Worm (Caenorhabditis elegans): ENCODE measurements around the gene W09G12.6.

W09G12.6 gene

DNA sequence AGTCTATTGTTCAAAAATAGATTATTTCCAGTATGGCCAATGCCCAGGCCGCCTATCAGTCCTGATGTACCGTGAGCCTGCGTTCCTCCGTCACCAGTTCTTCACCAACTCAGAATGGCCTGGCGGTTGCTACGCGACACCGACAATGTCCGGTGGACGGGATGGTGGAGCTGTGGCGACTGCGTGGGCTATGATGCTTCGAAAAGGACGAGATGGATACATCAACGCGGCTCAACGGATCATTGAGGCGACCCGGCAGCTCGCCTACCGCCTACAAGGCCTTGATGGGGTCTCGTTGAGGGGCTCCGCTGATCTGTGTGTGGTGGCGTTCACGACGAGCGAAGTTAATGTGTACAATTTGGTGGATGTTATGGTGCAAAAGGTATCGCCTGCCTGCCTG is 32.2 kb upstream of the W09G12.6 start:
- peak; percentile 69 for TF ChIP-seq set-16 (GFP tag; IDR thresholded peaks at IDR 0.05)
- no peak for TF ChIP-seq daf-12 (tag; optimal IDR thresholded peaks at IDR 0.05)
- TF ChIP-seq egl-43 (GFP tag; IDR thresholded peaks at IDR 0.05): 0 out of 2 replicates have a peak, but pooled peaks have one; percentile 8
- 0 out of 2 replicates have a peak, but pooled peaks have one; percentile 27 for TF ChIP-seq dmd-8 (GFP tag; IDR thresholded peaks at IDR 0.05)

DNA sequence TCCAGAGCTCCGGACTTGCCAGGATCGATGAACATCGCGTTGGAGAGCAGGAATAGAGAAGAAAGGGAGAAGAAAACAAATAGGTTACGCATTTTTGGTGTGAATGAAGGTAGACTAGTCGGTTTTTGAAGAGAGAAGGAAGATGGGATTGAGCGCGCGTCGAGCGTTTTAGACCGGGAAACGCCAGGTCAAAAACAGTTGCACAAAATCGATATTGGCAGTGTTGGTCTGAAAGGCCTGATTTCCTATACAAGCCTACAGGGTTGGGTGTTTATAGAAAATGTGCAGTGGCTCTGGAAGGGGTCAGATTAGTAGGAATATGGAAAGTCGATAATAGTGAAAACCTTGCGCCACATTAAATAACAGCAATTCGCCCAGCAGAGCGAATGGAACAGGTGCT is 26.8 kb upstream of the W09G12.6 start, which contains the start of gene dsl-2:
Gene dsl-2, minus strand, starts transcription at position 101 of the 400 bp plus-strand sequence.
- TF ChIP-seq daf-12 (tag; optimal IDR thresholded peaks at IDR 0.05): no peak

DNA sequence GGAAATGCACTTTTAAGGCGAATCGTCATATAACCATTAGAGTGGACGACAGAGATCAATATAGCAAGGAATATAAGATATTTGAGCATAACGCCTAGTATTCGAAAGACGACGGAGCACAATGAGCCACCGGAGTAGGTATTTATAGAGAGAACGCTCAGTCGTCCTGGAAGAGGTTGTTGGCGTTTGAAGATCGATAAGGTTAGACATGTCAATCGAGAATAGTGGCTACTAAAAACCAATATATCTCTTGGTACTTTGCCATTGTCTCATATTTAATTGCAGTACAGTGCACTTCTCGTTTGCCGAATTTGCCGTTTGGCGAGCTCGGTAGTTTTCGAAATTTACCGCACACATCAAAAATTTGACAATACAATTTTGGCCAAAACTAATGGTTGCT is 23.7 kb upstream of the W09G12.6 start, which contains the start of gene dsl-1:
Gene dsl-1, minus strand, starts transcription at position 101 of the 400 bp plus-strand sequence.
- TF ChIP-seq ztf-11 (tag; optimal IDR thresholded peaks at IDR 0.05) (no peak), mep-1 (tag; optimal IDR thresholded peaks at IDR 0.05) (no peak), rbr-2 (tag; optimal IDR thresholded peaks at IDR 0.05) (no peak), F10B5.3 (tag; optimal IDR thresholded peaks at IDR 0.05) (no peak), egl-27 (tag; optimal IDR thresholded peaks at IDR 0.05) (no peak), jun-1 (tag; optimal IDR thresholded peaks at IDR 0.05) (no peak), ceh-44 (GFP tag; IDR thresholded peaks at IDR 0.05) (no peak), arid-1 (GFP tag; conservative IDR thresholded peaks at IDR 0.05) (no peak), ctbp-1 (GFP tag; IDR thresholded peaks at IDR 0.05) (no peak)

- TF ChIP-seq nhr-42 (GFP tag; IDR thresholded peaks at IDR 0.05) (no peak), nhr-28 (tag; optimal IDR thresholded peaks at IDR 0.05) (peak; percentile 16), mxl-3 (GFP tag; optimal IDR thresholded peaks at IDR 0.05) (peak; percentile 60)
These were observed 22.4 kb upstream of the W09G12.6 start for ce11 chrIV:1209320-1209719.

DNA sequence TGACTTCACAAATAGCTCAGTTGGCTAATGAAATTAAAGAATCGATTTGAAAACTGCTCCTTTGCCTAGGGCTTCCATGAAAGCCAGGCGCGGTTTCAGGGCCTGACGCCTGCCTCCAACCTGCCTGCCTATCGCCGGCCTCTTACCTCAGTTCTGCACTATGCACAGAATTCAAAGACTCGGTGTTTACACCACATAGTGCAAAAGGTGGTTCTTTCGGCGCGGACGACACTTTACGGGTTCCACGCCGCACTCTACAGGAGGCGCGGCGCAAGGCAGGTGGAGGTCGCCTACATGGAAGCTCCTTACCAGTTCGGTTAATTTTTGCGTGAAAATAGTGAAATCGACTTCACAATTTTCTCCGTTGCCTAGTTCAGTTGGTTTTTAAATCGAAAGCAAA is 21.9 kb upstream of the W09G12.6 start:
- TF ChIP-seq set-16 (GFP tag; IDR thresholded peaks at IDR 0.05) (peak; percentile 51), lin-38 (GFP tag; IDR thresholded peaks at IDR 0.05) (no peak)

DNA sequence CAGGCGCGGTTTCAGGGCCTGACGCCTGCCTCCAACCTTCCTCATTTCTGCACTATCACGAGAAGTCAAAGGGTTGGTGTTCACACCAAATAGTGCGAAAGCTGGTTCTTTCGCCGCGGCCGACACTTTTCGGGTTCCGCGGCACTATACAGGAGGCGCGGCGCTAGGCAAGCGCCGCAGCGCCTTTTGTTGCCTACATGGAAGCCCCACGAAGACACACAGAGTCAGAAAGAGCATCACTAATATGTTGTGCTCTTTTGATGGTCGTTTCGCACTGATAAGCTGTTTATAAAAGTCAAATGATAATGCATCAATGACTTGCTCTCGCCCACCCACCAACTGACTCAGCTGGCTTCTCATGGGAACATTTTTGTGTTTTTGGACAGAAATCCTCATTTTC is 19.8 kb upstream of the W09G12.6 start:
- TF ChIP-seq F10B5.3 (tag; optimal IDR thresholded peaks at IDR 0.05) (no peak), tra-1 (GFP tag; IDR thresholded peaks at IDR 0.05) (no peak), nhr-25 (tag; optimal IDR thresholded peaks at IDR 0.05; ENCODE audit: borderline replicate concordance, insufficient read depth) (no peak), nhr-10 (tag; optimal IDR thresholded peaks at IDR 0.05) (no peak), lin-39 (tag; optimal IDR thresholded peaks at IDR 0.05) (no peak), pqm-1 (tag; optimal IDR thresholded peaks at IDR 0.05) (peak; percentile 44), ces-1 (GFP tag; optimal IDR thresholded peaks at IDR 0.05) (no peak), mxl-2 (GFP tag; conservative IDR thresholded peaks at IDR 0.05) (no peak), ceh-20 (GFP tag; IDR thresholded peaks at IDR 0.05) (no peak), hlh-30 (tag; optimal IDR thresholded peaks at IDR 0.05; ENCODE audit: insufficient read depth) (peak; percentile 16), hlh-11 (tag; optimal IDR thresholded peaks at IDR 0.05) (peak; percentile 65), arid-1 (GFP tag; conservative IDR thresholded peaks at IDR 0.05) (no peak), jun-1 (tag; optimal IDR thresholded peaks at IDR 0.05) (no peak), Y75B8A.6 (GFP tag; IDR thresholded peaks at IDR 0.05) (no peak), lim-7 (GFP tag; IDR thresholded peaks at IDR 0.05) (0 out of 2 replicates have a peak, but pooled peaks have one; percentile 41), set-16 (GFP tag; IDR thresholded peaks at IDR 0.05) (peak; percentile 69), daf-8 (GFP tag; IDR thresholded peaks at IDR 0.05) (no peak), Y5F2A.4 (GFP tag; optimal IDR thresholded peaks at IDR 0.05) (no peak), F49E8.2 (tag; optimal IDR thresholded peaks at IDR 0.05; ENCODE audit: borderline replicate concordance) (no peak), daf-19 (GFP tag; conservative IDR thresholded peaks at IDR 0.05) (no peak), php-3 (GFP tag; IDR thresholded peaks at IDR 0.05) (peak; percentile 40; the same call in 1 of the 2 replicates), spr-1 (tag; optimal IDR thresholded peaks at IDR 0.05) (no peak), mxl-3 (GFP tag; optimal IDR thresholded peaks at IDR 0.05) (no peak), skn-1 (tag; optimal IDR thresholded peaks at IDR 0.05) (no peak), madf-9 (GFP tag; conservative IDR thresholded peaks at IDR 0.05) (no peak), F37D6.2 (tag; optimal IDR thresholded peaks at IDR 0.05) (no peak), tag-97 (GFP tag; IDR thresholded peaks at IDR 0.05) (no peak), daf-16 (GFP tag; optimal IDR thresholded peaks at IDR 0.05) (no peak), daf-16 (tag; optimal IDR thresholded peaks at IDR 0.05) (peak; percentile 52), F44E2.7 (GFP tag; IDR thresholded peaks at IDR 0.05) (no peak)

Data from whole organism, L4 larva.